Fruit fly (Drosophila melanogaster) ovary, adult (tissue): Measurements from ENCODE around the gene Sec61alpha.

Experiments used
- CG17801 ChIP-seq: fragments of 200-800 bp; optimal IDR thresholded peaks from 2 replicates; lab custom pipeline; 2019; ENCODE audit warnings: missing biosample characterization, mild to moderate bottlenecking, missing genetic modification characterization, moderate library complexity; ENCODE audit not compliant: partially characterized antibody

The Sec61alpha gene

DNA sequence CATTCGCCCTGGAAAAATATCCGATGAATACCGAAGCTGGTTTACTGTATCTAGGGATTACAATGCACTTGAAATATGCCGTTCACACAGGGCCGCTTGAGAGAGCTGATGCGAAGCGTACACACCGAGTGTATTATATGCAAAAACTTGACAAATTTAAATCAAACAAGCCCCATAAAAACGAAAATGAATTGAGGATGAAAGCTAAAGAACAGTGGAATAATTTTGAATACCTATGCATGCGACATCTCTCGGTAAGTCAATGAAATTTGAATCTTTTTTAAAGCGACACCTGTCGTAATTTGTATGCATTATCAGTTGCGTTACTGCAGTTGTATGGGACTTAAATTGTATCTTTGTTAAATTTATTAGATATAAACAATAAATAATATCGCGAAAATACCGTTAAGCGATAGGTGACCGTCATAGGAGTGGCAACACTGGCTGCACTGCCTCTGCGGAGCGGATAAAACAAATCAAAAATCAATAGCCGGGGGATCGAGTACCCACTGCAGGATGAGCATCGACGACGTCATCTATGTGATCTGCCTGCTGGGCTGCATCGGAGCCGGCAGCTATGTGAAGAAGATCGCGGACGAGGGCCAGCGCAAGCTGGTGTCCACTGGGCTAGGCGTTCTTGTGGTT, 24.3 kb downstream of the Sec61alpha start, which contains the start of gene frj:
frj (plus strand) TSS at position 98 of the 645 bp plus-strand sequence.
- TF ChIP-seq CG17801: no peak

DNA sequence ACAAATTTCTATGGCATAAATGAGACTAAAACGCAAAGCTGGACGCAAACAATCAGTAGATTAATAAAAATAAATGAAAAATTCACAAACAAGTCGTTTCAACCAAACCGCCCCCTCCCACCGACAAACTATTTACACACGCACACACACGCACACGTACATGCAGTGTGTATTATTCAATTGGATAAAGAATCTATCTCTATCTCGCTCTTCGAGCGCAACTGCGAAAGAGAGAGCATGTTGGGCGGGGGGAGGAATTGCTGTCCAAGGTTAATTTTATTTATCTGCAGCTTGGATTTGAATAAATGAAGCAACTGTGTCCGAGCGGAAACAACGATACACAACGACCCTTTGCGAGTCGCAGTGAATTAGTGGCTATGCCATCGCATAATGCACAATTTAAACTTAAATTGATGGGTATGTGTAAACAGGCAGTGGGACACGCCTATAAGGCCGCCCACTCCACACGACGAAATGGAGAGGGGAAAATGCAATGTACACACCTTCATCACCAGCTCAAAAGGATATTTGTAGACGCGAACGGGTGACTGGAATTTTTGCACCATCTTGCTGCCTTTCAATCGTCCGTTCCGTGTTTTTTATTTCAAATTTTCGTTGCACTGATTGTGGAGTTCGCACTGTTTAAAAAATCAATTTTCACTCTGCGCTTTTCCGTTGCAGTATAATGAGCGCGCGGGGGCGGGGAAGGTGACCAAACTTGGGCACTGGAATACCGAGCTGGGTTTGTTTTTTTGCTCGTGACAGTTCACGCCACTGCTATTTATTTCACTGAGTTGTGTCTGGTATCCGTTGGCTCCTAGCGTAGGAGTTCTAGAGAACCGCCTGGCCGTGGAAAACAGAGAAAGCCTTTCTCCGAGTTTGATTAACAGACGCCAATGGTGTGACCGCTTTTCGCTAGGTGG, 25.1 kb downstream of the Sec61alpha start, which contains the start of gene retm:
retm (minus strand) TSS at position 898 of the 923 bp plus-strand sequence.
- no peak for TF ChIP-seq CG17801

DNA sequence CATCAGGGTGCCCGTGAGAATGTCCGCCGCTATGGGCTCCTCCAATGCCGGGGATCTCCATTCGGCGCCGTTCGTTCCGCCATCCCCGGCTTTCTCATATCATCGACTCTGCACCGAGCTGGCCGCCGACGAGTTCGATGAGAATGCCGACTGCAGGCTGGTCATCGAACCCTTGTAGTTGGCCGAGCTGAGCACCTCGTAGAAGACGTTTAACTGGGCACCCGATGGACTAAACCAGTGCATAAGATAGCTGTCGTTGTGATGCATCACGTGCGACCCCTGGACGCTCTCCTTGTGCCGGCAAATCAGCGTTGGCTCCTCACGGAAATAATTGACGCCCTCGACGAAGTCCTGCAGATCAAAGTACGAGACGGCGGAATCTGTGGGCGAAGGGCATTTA, 30.6 kb downstream of the Sec61alpha start:
- TF ChIP-seq CG17801: no peak

DNA sequence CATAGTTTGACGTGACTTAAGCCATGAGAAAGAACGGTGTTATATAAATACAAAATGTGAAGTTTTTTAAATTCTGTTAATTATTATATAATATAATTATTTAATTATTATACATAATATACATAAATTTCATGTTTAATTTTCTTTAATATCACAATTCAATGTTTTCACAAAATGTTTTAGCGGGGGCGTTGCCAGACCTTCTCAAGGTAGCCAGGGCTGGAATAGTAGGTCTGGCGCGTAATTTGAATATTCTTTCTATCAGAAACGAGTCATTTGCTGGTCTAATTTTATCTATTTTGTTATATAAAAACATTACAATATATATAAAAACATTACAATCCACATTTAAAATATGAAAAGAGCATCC, 32.1 kb downstream of the Sec61alpha start, which contains the start of gene Acox3:
Acox3 (minus strand) TSS at position 70 of the 370 bp plus-strand sequence.
- TF ChIP-seq CG17801: no peak

DNA sequence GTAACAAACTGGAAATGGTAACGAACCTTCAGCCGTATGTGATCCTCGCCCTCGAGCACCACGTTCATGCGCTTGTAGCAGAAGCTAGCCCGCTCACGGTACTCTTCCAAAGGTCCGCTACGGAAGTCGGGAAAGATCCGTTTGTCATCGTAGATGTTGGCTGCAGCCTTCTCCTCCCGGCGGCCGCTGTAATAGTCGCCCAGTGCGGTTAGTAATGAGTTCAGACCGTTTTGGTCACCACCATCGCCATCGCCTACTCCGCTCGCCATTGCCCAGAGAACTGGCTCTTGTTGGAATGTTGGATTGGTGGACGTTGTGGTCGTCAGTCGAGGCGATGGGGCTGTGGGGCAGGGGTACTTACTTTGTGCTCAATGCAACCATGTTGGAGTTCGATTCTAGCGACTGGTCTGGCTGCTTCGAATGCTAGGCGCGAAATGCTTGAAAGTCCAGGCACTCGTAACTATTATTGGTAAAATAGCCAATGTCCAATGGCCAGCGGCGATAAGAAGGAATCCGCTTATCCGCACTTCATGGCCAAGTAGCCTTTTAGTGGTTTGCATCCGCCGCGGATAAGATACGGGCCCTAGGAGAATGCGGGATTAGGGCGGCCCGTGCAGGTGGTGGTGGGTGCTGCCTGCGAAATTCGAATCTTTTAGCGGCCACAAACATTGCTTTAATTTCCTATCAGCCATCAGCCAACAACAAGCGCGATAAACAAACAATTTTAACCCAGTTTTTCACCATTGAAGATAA, 32.6 kb downstream of the Sec61alpha start:
- TF ChIP-seq CG17801: no peak
